Worm (Caenorhabditis elegans) whole organism, L3 larva: ENCODE measurements around the gene blos-1.

Experiments
- R02D3.7 ChIP-seq: fragments of 150-350 bp; optimal IDR thresholded peaks from 2 replicates; lab custom pipeline; 2014; ENCODE audit warnings: missing biosample characterization, missing genetic modification characterization
- ZK546.5 ChIP-seq: sonication (generic microtip); optimal IDR thresholded peaks from 2 replicates; lab custom pipeline; 2017; ENCODE audit warnings: missing biosample characterization, missing genetic modification characterization
- ceh-16 ChIP-seq: sonication (generic microtip); optimal IDR thresholded peaks from 2 replicates; lab custom pipeline; 2017; ENCODE audit warnings: missing biosample characterization, missing genetic modification characterization
- ceh-28 ChIP-seq: fragments of 150-350 bp; optimal IDR thresholded peaks from 2 replicates; lab custom pipeline; 2014; ENCODE audit warnings: missing biosample characterization, missing genetic modification reagents, missing genetic modification characterization
- ceh-82 ChIP-seq: fragments of 150-350 bp; optimal IDR thresholded peaks from 2 replicates; lab custom pipeline; 2014; ENCODE audit warnings: missing biosample characterization, missing genetic modification characterization
- daf-12 ChIP-seq: fragments of 150-350 bp; optimal IDR thresholded peaks from 2 replicates; lab custom pipeline; 2014; ENCODE audit warnings: missing biosample characterization, missing genetic modification reagents, missing genetic modification characterization
- egl-27 ChIP-seq: sonication (generic microtip); optimal IDR thresholded peaks from 4 replicates; lab custom pipeline; 2017; ENCODE audit warnings: missing biosample characterization, missing genetic modification reagents, missing genetic modification characterization
- egl-5 ChIP-seq: fragments of 150-350 bp; optimal IDR thresholded peaks from 2 replicates; lab custom pipeline; 2017; ENCODE audit warnings: missing biosample characterization, missing genetic modification reagents, missing genetic modification characterization, inconsistent platforms
- elt-2 ChIP-seq: sonication (generic microtip); optimal IDR thresholded peaks from 2 replicates; lab custom pipeline; 2016; ENCODE audit warnings: missing genetic modification reagents, mild to moderate bottlenecking, missing genetic modification characterization, missing compliant biosample characterization
- elt-3 ChIP-seq, 3 experiments: fragments of 150-350 bp in 1 of 3; sonication (generic microtip) in 2 of 3; optimal IDR thresholded peaks; 2 replicates in 2 of 3; 4 replicates in 1 of 3; lab custom pipeline; 2014 to 2017; ENCODE audit warnings: missing biosample characterization in 3 of 3, missing genetic modification characterization in 3 of 3
- eor-1 ChIP-seq, 2 experiments: fragments of 150-350 bp; optimal IDR thresholded peaks; 2 replicates each; lab custom pipeline; 2014 to 2018; ENCODE audit warnings: missing biosample characterization in 2 of 2, missing genetic modification characterization in 2 of 2
- fkh-10 ChIP-seq: sonication (generic microtip); optimal IDR thresholded peaks from 2 replicates; lab custom pipeline; 2017; ENCODE audit warnings: missing biosample characterization, missing genetic modification reagents, missing genetic modification characterization
- fkh-2 ChIP-seq: fragments of 150-350 bp; optimal IDR thresholded peaks from 2 replicates; lab custom pipeline; 2014; ENCODE audit warnings: missing biosample characterization, missing genetic modification reagents, missing genetic modification characterization
- hmg-11 ChIP-seq: sonication (generic microtip); optimal IDR thresholded peaks from 2 replicates; lab custom pipeline; 2016; ENCODE audit warnings: missing genetic modification characterization, missing compliant biosample characterization
- jun-1 ChIP-seq: fragments of 150-350 bp; optimal IDR thresholded peaks from 2 replicates; lab custom pipeline; 2014; ENCODE audit warnings: missing biosample characterization, missing genetic modification reagents, missing genetic modification characterization
- lin-15B ChIP-seq: fragments of 150-350 bp; optimal IDR thresholded peaks from 2 replicates; lab custom pipeline; 2014; ENCODE audit warnings: missing biosample characterization, missing genetic modification characterization
- lin-39 ChIP-seq: fragments of 150-350 bp; optimal IDR thresholded peaks from 2 replicates; lab custom pipeline; 2018; ENCODE audit warnings: missing biosample characterization, missing genetic modification reagents, missing genetic modification characterization
- lsy-12 ChIP-seq: sonication (generic microtip); optimal IDR thresholded peaks from 2 replicates; lab custom pipeline; 2016; ENCODE audit warnings: mild to moderate bottlenecking, missing genetic modification characterization, missing compliant biosample characterization
- mdl-1 ChIP-seq: fragments of 150-350 bp; optimal IDR thresholded peaks from 2 replicates; lab custom pipeline; 2014; ENCODE audit warnings: missing biosample characterization, missing genetic modification characterization
- mml-1 ChIP-seq: fragments of 150-350 bp; sonication (generic microtip); optimal IDR thresholded peaks from 3 replicates; lab custom pipeline; 2014; ENCODE audit warnings: missing biosample characterization, missing genetic modification characterization
- nfya-1 ChIP-seq: sonication (generic microtip); optimal IDR thresholded peaks from 2 replicates; lab custom pipeline; 2017; ENCODE audit warnings: missing genetic modification characterization, mild to moderate bottlenecking, missing compliant biosample characterization, antibody characterized with exemption, moderate library complexity; ENCODE audit not compliant: insufficient read depth
- nhr-11 ChIP-seq: fragments of 150-350 bp; optimal IDR thresholded peaks from 2 replicates; lab custom pipeline; 2014; ENCODE audit warnings: missing biosample characterization, missing genetic modification characterization
- nhr-12 ChIP-seq: fragments of 150-350 bp; optimal IDR thresholded peaks from 2 replicates; lab custom pipeline; 2014; ENCODE audit warnings: missing biosample characterization, missing genetic modification characterization
- nhr-23 ChIP-seq: fragments of 150-350 bp; optimal IDR thresholded peaks from 2 replicates; lab custom pipeline; 2014; ENCODE audit warnings: missing biosample characterization, missing genetic modification reagents, missing genetic modification characterization
- nhr-28 ChIP-seq: fragments of 150-350 bp; optimal IDR thresholded peaks from 2 replicates; lab custom pipeline; 2014; ENCODE audit warnings: missing biosample characterization, missing genetic modification characterization
- nhr-43 ChIP-seq: sonication (generic microtip); optimal IDR thresholded peaks from 2 replicates; lab custom pipeline; 2016; ENCODE audit warnings: mild to moderate bottlenecking, missing genetic modification characterization, missing compliant biosample characterization; ENCODE audit not compliant: poor library complexity, severe bottlenecking
- nhr-67 ChIP-seq: fragments of 150-350 bp; optimal IDR thresholded peaks from 2 replicates; lab custom pipeline; 2014; ENCODE audit warnings: missing biosample characterization, missing genetic modification characterization
- nhr-76 ChIP-seq: fragments of 150-350 bp; sonication (generic microtip); optimal IDR thresholded peaks from 5 replicates; lab custom pipeline; 2014; ENCODE audit warnings: missing biosample characterization, missing genetic modification characterization
- nhr-77 ChIP-seq: fragments of 150-350 bp; optimal IDR thresholded peaks from 2 replicates; lab custom pipeline; 2014; ENCODE audit warnings: missing biosample characterization, missing genetic modification characterization
- pha-4 ChIP-seq: fragments of 150-350 bp; optimal IDR thresholded peaks from 2 replicates; lab custom pipeline; 2014; ENCODE audit warnings: missing biosample characterization, missing genetic modification reagents, missing genetic modification characterization
- pqm-1 ChIP-seq: fragments of 150-350 bp; optimal IDR thresholded peaks from 2 replicates; lab custom pipeline; 2017; ENCODE audit warnings: missing biosample characterization, missing genetic modification characterization, inconsistent platforms
- sea-2 ChIP-seq: fragments of 150-350 bp; sonication (generic microtip); optimal IDR thresholded peaks from 4 replicates; lab custom pipeline; 2014; ENCODE audit warnings: missing biosample characterization, missing genetic modification reagents, missing genetic modification characterization
- skn-1 ChIP-seq: fragments of 150-350 bp; optimal IDR thresholded peaks from 2 replicates; lab custom pipeline; 2014; ENCODE audit warnings: missing biosample characterization, missing genetic modification characterization
- unc-39 ChIP-seq: sonication (generic microtip); optimal IDR thresholded peaks from 4 replicates; lab custom pipeline; 2017; ENCODE audit warnings: missing biosample characterization, missing genetic modification characterization
- unc-62 ChIP-seq: fragments of 150-350 bp; sonication (generic microtip); optimal IDR thresholded peaks from 4 replicates; lab custom pipeline; 2014; ENCODE audit warnings: missing biosample characterization, missing genetic modification reagents, missing genetic modification characterization
- zag-1 ChIP-seq: fragments of 150-350 bp; optimal IDR thresholded peaks from 2 replicates; lab custom pipeline; 2014; ENCODE audit warnings: missing biosample characterization, missing genetic modification characterization

Gene blos-1

ce11 chrIII:10211889-10212494, at the start of gene blos-1, which contains the start of gene best-18:
blos-1 (minus strand) TSS chrIII:10211946.
best-18 (plus strand) TSS chrIII:10212396.
- TF ChIP-seq elt-2 (tag; lab: Kevin White, UChicago) (peak; percentile 13), egl-5 (tag; lab: Kevin White, UChicago) (no peak), pha-4 (peak; percentile 8), ceh-16 (tag; lab: Kevin White, UChicago) (no peak), eor-1 (tag; optimal IDR thresholded peaks at IDR 0.05; lab: Kevin White, UChicago) (no peak)

ce11 chrIII:10261256-10261655, 49.5 kb upstream of the blos-1 start:
- TF ChIP-seq nhr-77 (tag; lab: Kevin White, UChicago) (no peak), nhr-28 (tag; lab: Kevin White, UChicago) (no peak), elt-3 (tag; optimal IDR thresholded peaks at IDR 0.05; lab: Kevin White, UChicago) (no peak), unc-62 (GFP tag; lab: Kevin White, UChicago) (no peak), mml-1 (tag; lab: Kevin White, UChicago) (no peak), egl-5 (tag; lab: Kevin White, UChicago) (no peak), skn-1 (tag; lab: Kevin White, UChicago) (no peak), nhr-11 (no peak), pha-4 (no peak), pqm-1 (tag; lab: Kevin White, UChicago) (no peak), nhr-12 (tag; lab: Kevin White, UChicago) (no peak), nfya-1 (no peak), nhr-76 (tag; lab: Kevin White, UChicago) (no peak), mdl-1 (no peak), hmg-11 (tag; lab: Kevin White, UChicago) (no peak), sea-2 (GFP tag; lab: Kevin White, UChicago) (no peak), zag-1 (no peak), lsy-12 (no peak)

- TF ChIP-seq sea-2 (GFP tag; lab: Kevin White, UChicago) (no peak), lin-15B (tag; lab: Kevin White, UChicago) (no peak), pqm-1 (tag; lab: Kevin White, UChicago) (no peak), elt-3 (tag; optimal IDR thresholded peaks at IDR 0.05; lab: Kevin White, UChicago) (no peak), ZK546.5 (tag; lab: Kevin White, UChicago) (no peak), lin-39 (tag; lab: Kevin White, UChicago) (no peak), fkh-10 (GFP tag; lab: Kevin White, UChicago) (no peak), unc-62 (GFP tag; lab: Kevin White, UChicago) (no peak), nhr-43 (tag; lab: Kevin White, UChicago) (no peak), nhr-28 (tag; lab: Kevin White, UChicago) (no peak), elt-2 (tag; lab: Kevin White, UChicago) (no peak), hmg-11 (tag; lab: Kevin White, UChicago) (no peak)
Measured at ce11 chrIII:10258641-10259040, 46.9 kb upstream of the blos-1 start, which contains the start of gene rip-1. rip-1 (minus strand) TSS chrIII:10258741.

ce11 chrIII:10254583-10254982, 42.8 kb upstream of the blos-1 start, which contains the start of gene R01H10.4:
R01H10.4 (plus strand) TSS chrIII:10254818.
- TF ChIP-seq nhr-23 (tag; lab: Kevin White, UChicago) (peak; percentile 13), nhr-77 (tag; lab: Kevin White, UChicago) (no peak)

ce11 chrIII:10253334-10253733, 41.6 kb upstream of the blos-1 start:
- no peak for TF ChIP-seq nhr-28 (tag; lab: Kevin White, UChicago)
- TF ChIP-seq fkh-2 (tag; lab: Kevin White, UChicago): no peak
- TF ChIP-seq nhr-76 (tag; lab: Kevin White, UChicago): no peak
- no peak for TF ChIP-seq elt-2 (tag; lab: Kevin White, UChicago)
- TF ChIP-seq mdl-1: no peak
- TF ChIP-seq nhr-67 (tag; lab: Kevin White, UChicago): no peak
- no peak for TF ChIP-seq egl-27 (tag; lab: Kevin White, UChicago)
- TF ChIP-seq unc-39 (tag; lab: Kevin White, UChicago): no peak
- TF ChIP-seq R02D3.7 (tag; lab: Kevin White, UChicago): no peak
- TF ChIP-seq nhr-23 (tag; lab: Kevin White, UChicago): no peak
- no peak for TF ChIP-seq ceh-82 (tag; lab: Kevin White, UChicago)
- TF ChIP-seq jun-1 (tag; lab: Kevin White, UChicago): no peak
- no peak for TF ChIP-seq daf-12 (tag; lab: Kevin White, UChicago)
- TF ChIP-seq ceh-28 (tag; lab: Kevin White, UChicago): no peak
- no peak for TF ChIP-seq nfya-1
